Worm (Caenorhabditis elegans) whole organism, midembryonic: ENCODE data around the gene kmo-2.

Source experiments
- T22C8.4 ChIP-seq: fragments of 200-800 bp; sonication (Bioruptor generic); IDR thresholded peaks from 2 replicates; pipeline ENCODE4 v1.3.6; 2022; ENCODE audit warnings: missing genetic modification characterization, missing compliant biosample characterization
- cog-1 ChIP-seq: sonication (generic microtip); optimal IDR thresholded peaks from 2 replicates; lab custom pipeline; 2016; ENCODE audit warnings: missing genetic modification characterization, missing compliant biosample characterization
- flt-1 ChIP-seq: fragments of 200-800 bp; sonication (Bioruptor generic); IDR thresholded peaks from 2 replicates; pipeline ENCODE4 v1.3.6; 2022; ENCODE audit warnings: missing genetic modification characterization, missing compliant biosample characterization
- klf-2 ChIP-seq: fragments of 200-800 bp; sonication (Bioruptor generic); conservative IDR thresholded peaks from 2 replicates; pipeline ENCODE4 v1.3.6; 2022; ENCODE audit warnings: missing genetic modification reagents, missing genetic modification characterization, missing compliant biosample characterization
- med-1 ChIP-seq: sonication (generic microtip); optimal IDR thresholded peaks from 2 replicates; lab custom pipeline; 2017; ENCODE audit warnings: missing genetic modification characterization, mild to moderate bottlenecking, missing compliant biosample characterization, antibody characterized with exemption, missing genetic modification reagents; ENCODE audit not compliant: insufficient read depth
- ref-1 ChIP-seq: fragments of 200-800 bp; sonication (Bioruptor generic); conservative IDR thresholded peaks from 2 replicates; pipeline ENCODE4 v1.3.6; 2022; ENCODE audit warnings: missing genetic modification reagents, missing genetic modification characterization, missing compliant biosample characterization
- tab-1 ChIP-seq: fragments of 200-800 bp; sonication (Bioruptor generic); IDR thresholded peaks from 2 replicates; pipeline ENCODE4 v1.3.6; 2022; ENCODE audit warnings: missing genetic modification characterization, missing compliant biosample characterization
- ztf-23 ChIP-seq: fragments of 200-800 bp; sonication (Bioruptor generic); IDR thresholded peaks from 2 replicates; pipeline ENCODE4 v1.3.6; 2022; ENCODE audit warnings: missing genetic modification reagents, missing genetic modification characterization, missing compliant biosample characterization
- ztf-29 ChIP-seq: fragments of 200-800 bp; sonication (Bioruptor generic); IDR thresholded peaks from 2 replicates; pipeline ENCODE4 v1.3.6; 2022; ENCODE audit warnings: missing genetic modification reagents, missing genetic modification characterization, missing compliant biosample characterization

Gene kmo-2

DNA sequence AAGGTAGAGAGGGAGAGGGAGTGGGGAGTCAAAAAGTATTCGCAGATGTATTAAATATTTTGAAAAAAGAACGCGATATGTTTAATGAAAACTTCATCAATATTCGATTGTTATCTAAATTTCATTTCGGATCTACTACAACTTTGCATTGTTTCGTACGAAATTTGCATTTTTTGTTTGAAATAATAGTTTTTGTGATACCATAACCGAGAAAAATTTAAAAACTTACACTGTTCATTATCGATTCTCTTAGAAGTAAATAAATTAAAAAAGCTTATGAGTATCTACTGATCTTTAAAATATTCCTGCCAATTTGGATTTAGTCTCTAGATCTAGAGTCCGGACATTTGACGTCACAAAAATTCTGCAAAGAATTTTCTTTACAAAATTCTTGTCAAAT lies 11.9 kb upstream of the kmo-2 start, which contains the start of gene R07B7.9:
Gene R07B7.9 (minus strand): TSS at position 101 of the 400 bp plus-strand sequence.
- TF ChIP-seq ref-1 (GFP tag; lab: Robert Waterston, UW) (no peak), med-1 (no peak), ztf-23 (GFP tag; lab: Robert Waterston, UW) (no peak), klf-2 (GFP tag; lab: Robert Waterston, UW) (no peak), cog-1 (no peak), T22C8.4 (GFP tag; lab: Robert Waterston, UW) (no peak), ztf-29 (GFP tag; lab: Robert Waterston, UW) (no peak), flt-1 (GFP tag; lab: Robert Waterston, UW) (no peak), tab-1 (no peak)

ce11 chrV:12075983-12076382 lies 7.6 kb upstream of the kmo-2 start:
- TF ChIP-seq ref-1 (GFP tag; lab: Robert Waterston, UW) (no peak), T22C8.4 (GFP tag; lab: Robert Waterston, UW) (no peak), ztf-29 (GFP tag; lab: Robert Waterston, UW) (no peak), cog-1 (no peak), tab-1 (no peak), klf-2 (GFP tag; lab: Robert Waterston, UW) (no peak), flt-1 (GFP tag; lab: Robert Waterston, UW) (no peak), med-1 (no peak), ztf-23 (GFP tag; lab: Robert Waterston, UW) (no peak)

DNA sequence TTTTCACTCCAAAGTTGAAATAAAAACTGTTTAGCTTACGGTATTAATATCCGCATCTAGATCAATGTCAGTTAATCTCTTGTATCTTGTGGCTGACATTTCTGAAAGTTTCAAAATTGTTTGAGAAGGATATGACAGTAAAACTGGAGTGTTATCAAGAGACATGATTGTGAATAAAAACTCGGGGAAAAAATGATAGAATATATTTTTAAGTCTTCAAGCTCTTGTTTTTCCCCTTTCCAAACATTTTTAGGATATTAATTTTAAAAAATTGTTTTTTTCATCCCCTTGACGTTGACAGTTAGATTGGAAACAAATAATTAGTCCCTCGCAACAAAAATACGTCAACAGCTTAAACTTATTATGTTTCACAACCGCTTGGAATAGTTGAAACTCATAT lies 6.5 kb upstream of the kmo-2 start, which contains the start of gene R07B7.6:
Gene R07B7.6 (minus strand): TSS at position 101 of the 400 bp plus-strand sequence.
- TF ChIP-seq ref-1 (GFP tag; lab: Robert Waterston, UW), result no peak
- TF ChIP-seq ztf-23 (GFP tag; lab: Robert Waterston, UW), result no peak
- no peak for TF ChIP-seq tab-1
- no peak for TF ChIP-seq med-1
- no peak for TF ChIP-seq T22C8.4 (GFP tag; lab: Robert Waterston, UW)
- no peak for TF ChIP-seq klf-2 (GFP tag; lab: Robert Waterston, UW)
- no peak for TF ChIP-seq flt-1 (GFP tag; lab: Robert Waterston, UW)
- TF ChIP-seq cog-1, result no peak
- no peak for TF ChIP-seq ztf-29 (GFP tag; lab: Robert Waterston, UW)

ce11 chrV:12071483-12071882 lies 3.1 kb upstream of the kmo-2 start:
- TF ChIP-seq tab-1, result no peak
- TF ChIP-seq ztf-23 (GFP tag; lab: Robert Waterston, UW), result no peak
- TF ChIP-seq T22C8.4 (GFP tag; lab: Robert Waterston, UW), result no peak
- TF ChIP-seq ztf-29 (GFP tag; lab: Robert Waterston, UW), result no peak
- no peak for TF ChIP-seq klf-2 (GFP tag; lab: Robert Waterston, UW)
- TF ChIP-seq cog-1, result no peak
- no peak for TF ChIP-seq ref-1 (GFP tag; lab: Robert Waterston, UW)
- TF ChIP-seq med-1, result no peak
- no peak for TF ChIP-seq flt-1 (GFP tag; lab: Robert Waterston, UW)

DNA sequence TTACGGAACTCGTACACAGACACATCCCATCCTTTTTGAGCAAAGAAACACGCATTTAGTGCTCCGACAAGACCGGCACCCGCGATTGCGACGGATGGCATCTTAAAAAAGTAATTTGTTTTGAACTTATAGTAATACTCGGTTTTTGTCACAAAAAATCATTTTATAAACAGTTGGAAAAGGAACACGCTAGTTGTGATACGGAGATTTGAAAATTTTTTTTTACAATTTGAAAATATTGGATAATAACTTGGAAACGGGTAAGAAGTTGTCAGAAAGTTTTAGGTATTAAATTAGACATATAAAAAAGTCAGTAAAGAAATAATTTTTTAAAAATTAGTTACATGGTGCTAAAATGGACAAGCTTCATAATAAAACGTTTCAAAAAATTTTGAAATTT lies 2.1 kb upstream of the kmo-2 start, which contains the start of gene kmo-1:
Gene kmo-1 (minus strand): TSS at position 101 of the 400 bp plus-strand sequence.
- TF ChIP-seq med-1, result no peak
- no peak for TF ChIP-seq cog-1
- TF ChIP-seq ztf-29 (GFP tag; lab: Robert Waterston, UW), result no peak
- no peak for TF ChIP-seq ref-1 (GFP tag; lab: Robert Waterston, UW)
- TF ChIP-seq T22C8.4 (GFP tag; lab: Robert Waterston, UW), result no peak
- TF ChIP-seq flt-1 (GFP tag; lab: Robert Waterston, UW), result no peak
- no peak for TF ChIP-seq tab-1
- no peak for TF ChIP-seq ztf-23 (GFP tag; lab: Robert Waterston, UW)
- TF ChIP-seq klf-2 (GFP tag; lab: Robert Waterston, UW), result no peak

DNA sequence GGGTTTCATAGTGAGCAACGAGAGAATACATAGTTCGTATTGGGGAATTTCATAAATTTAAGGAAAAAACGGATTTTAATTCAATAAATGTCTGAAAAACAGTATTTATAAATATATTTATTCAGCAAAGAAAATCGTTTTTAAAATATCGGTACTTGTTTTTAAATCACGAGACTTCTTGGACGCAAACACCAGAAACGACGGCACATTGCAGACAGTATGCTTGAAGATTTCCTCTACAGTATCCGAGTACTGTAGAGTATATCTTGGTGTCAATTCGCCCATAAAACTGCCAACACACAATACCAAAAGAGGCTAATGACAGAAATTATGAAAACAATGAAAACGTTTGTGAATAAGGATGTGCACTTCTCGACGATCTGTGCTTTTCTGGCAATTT lies 2.5 kb downstream of the kmo-2 start:
- no peak for TF ChIP-seq cog-1
- TF ChIP-seq ztf-23 (GFP tag; lab: Robert Waterston, UW), result no peak
- no peak for TF ChIP-seq T22C8.4 (GFP tag; lab: Robert Waterston, UW)
- TF ChIP-seq ztf-29 (GFP tag; lab: Robert Waterston, UW), result no peak
- TF ChIP-seq flt-1 (GFP tag; lab: Robert Waterston, UW), result no peak
- TF ChIP-seq ref-1 (GFP tag; lab: Robert Waterston, UW), result no peak
- TF ChIP-seq med-1, result no peak
- TF ChIP-seq klf-2 (GFP tag; lab: Robert Waterston, UW), result no peak
- TF ChIP-seq tab-1, result no peak

DNA sequence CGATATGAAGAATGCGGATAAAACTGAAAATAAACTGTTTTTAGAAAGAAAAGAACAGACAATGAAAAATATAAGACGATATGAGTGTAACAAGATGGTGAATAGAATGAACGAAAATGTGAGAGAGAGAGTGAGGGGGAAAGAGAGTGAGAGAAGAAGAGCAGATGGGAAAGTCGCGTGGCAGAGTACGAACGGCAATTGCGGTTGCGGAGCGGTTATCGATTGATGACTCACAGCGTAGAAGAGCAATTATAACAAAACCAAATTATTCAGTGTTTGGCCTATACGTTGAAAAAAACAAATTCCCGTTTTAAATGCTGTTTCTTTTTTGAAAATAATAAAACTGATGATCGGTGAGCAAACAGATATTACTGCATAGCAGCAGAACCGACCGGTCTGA lies 3.0 kb downstream of the kmo-2 start, which contains the start of gene pqn-53:
Gene pqn-53 (minus strand): TSS at position 23 of the 400 bp plus-strand sequence.
- TF ChIP-seq ref-1 (GFP tag; lab: Robert Waterston, UW), result no peak
- 0 out of 2 replicates have a peak, but pooled peaks have one; percentile 46 for TF ChIP-seq flt-1 (GFP tag; lab: Robert Waterston, UW)
- TF ChIP-seq T22C8.4 (GFP tag; lab: Robert Waterston, UW), result peak; percentile 48; the same call in 1 of the 2 replicates
- TF ChIP-seq cog-1, result no peak
- no peak for TF ChIP-seq klf-2 (GFP tag; lab: Robert Waterston, UW)
- TF ChIP-seq ztf-29 (GFP tag; lab: Robert Waterston, UW), result no peak
- no peak for TF ChIP-seq tab-1
- no peak for TF ChIP-seq ztf-23 (GFP tag; lab: Robert Waterston, UW)
- no peak for TF ChIP-seq med-1

DNA sequence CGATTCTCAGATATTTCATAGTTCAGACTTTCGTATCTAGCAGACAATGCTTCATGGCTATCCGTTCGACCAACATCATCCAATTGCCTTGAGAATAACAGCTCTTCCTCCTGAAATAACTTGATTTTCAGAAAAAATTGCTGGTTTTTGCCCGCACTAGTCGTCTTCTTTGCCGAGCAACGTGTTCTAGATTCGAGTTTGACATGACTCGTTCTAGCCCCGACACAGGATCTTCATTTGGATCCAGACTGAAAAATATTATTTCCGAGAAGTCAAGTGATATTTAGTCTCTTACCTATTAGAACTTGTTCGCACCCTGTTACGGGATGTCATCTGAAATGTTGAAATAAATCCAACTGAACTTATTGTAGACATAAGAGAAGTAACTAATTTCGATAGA lies 5.3 kb downstream of the kmo-2 start, which contains the start of gene clh-6:
Gene clh-6 (minus strand): TSS at position 333 of the 400 bp plus-strand sequence.
- TF ChIP-seq flt-1 (GFP tag; lab: Robert Waterston, UW) (0 out of 2 replicates have a peak, but pooled peaks have one; percentile 29), ztf-23 (GFP tag; lab: Robert Waterston, UW) (0 out of 2 replicates have a peak, but pooled peaks have one; percentile 31), cog-1 (no peak), med-1 (no peak)

DNA sequence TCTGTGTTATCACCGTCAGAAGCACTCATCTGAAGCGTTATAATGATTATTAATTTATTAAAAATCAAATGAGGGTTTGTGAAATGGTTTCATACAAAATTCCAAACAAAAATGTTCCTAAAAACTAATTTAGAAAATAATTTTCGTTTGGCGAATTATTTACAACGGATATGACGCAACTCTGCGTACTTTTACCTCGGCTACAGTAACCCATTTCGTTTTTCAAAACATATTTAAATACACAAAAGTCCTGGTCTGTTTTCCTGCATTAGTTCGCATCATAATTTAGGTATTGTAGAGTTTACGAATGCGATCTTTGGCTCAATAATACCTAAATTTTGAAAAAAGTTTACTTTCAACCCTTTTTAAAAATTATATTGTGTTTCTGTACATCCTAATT lies 8.6 kb downstream of the kmo-2 start, which contains the start of gene R07B7.2:
Gene R07B7.2 (minus strand): TSS at position 35 of the 400 bp plus-strand sequence.
- no peak for TF ChIP-seq T22C8.4 (GFP tag; lab: Robert Waterston, UW)
- TF ChIP-seq flt-1 (GFP tag; lab: Robert Waterston, UW), result no peak
- no peak for TF ChIP-seq ztf-29 (GFP tag; lab: Robert Waterston, UW)
- no peak for TF ChIP-seq cog-1
- no peak for TF ChIP-seq tab-1
- no peak for TF ChIP-seq med-1
- no peak for TF ChIP-seq ztf-23 (GFP tag; lab: Robert Waterston, UW)
- no peak for TF ChIP-seq klf-2 (GFP tag; lab: Robert Waterston, UW)
- TF ChIP-seq ref-1 (GFP tag; lab: Robert Waterston, UW), result no peak
